Worm (Caenorhabditis elegans): ENCODE measurements around the gene srd-39.

Gene srd-39

ce11 chrX:13283462-13283861, 16.9 kb downstream of the srd-39 start (continued):
- TF ChIP-seq snpc-4 (GFP tag; optimal IDR thresholded peaks at IDR 0.05) (peak; percentile 11), snpc-4 (tag; optimal IDR thresholded peaks at IDR 0.05) (peak in 1 of 4 experiments; percentile 34), nfya-2 (GFP tag; IDR thresholded peaks at IDR 0.05) (no peak), unc-62 (GFP tag; optimal IDR thresholded peaks at IDR 0.05) (no peak), Y53F4B.3 (GFP tag; IDR thresholded peaks at IDR 0.05) (peak; percentile 49; the same call in 1 of the 2 replicates), madf-3 (GFP tag; IDR thresholded peaks at IDR 0.05) (no peak), snpc-1.3 (tag; optimal IDR thresholded peaks at IDR 0.05; ENCODE audit: insufficient read depth) (no peak), dpl-1 (GFP tag; optimal IDR thresholded peaks at IDR 0.05) (no peak), lir-1 (GFP tag; conservative IDR thresholded peaks at IDR 0.05) (no peak), hsf-1 (GFP tag; IDR thresholded peaks at IDR 0.05) (no peak), fkh-3 (tag; optimal IDR thresholded peaks at IDR 0.05) (no peak), mel-28 (tag; optimal IDR thresholded peaks at IDR 0.05; ENCODE audit: borderline replicate concordance) (no peak), F57C9.4 (tag; optimal IDR thresholded peaks at IDR 0.05) (no peak), Y56A3A.18 (GFP tag; IDR thresholded peaks at IDR 0.05) (peak; percentile 57; the same call in 1 of the 2 replicates), F52B5.7 (tag; optimal IDR thresholded peaks at IDR 0.05) (peak; percentile 65), rpc-1 (optimal IDR thresholded peaks at IDR 0.05) (peak; percentile 92), rpc-1 (tag; optimal IDR thresholded peaks at IDR 0.05) (peak; percentile 97), cebp-2 (GFP tag; IDR thresholded peaks at IDR 0.05) (no peak), bed-1 (GFP tag; IDR thresholded peaks at IDR 0.05) (no peak), hlh-12 (tag; optimal IDR thresholded peaks at IDR 0.05) (no peak), pbrm-1 (GFP tag; IDR thresholded peaks at IDR 0.05) (peak; percentile 73), nfyb-1 (GFP tag; IDR thresholded peaks at IDR 0.05) (peak; percentile 60; the same call in 1 of the 2 replicates), efl-1 (GFP tag; optimal IDR thresholded peaks at IDR 0.05) (no peak), T07F8.4 (tag; optimal IDR thresholded peaks at IDR 0.05) (peak; percentile 63), snpc-1.1 (tag; optimal IDR thresholded peaks at IDR 0.05; ENCODE audit: insufficient read depth) (peak; percentile 2), rec-8 (tag; optimal IDR thresholded peaks at IDR 0.05) (peak; percentile 58 to 76), tlf-1 (GFP tag; optimal IDR thresholded peaks at IDR 0.05) (no peak), let-607 (tag; optimal IDR thresholded peaks at IDR 0.05) (peak; percentile 9 to 39), nhr-90 (tag; optimal IDR thresholded peaks at IDR 0.05) (peak; percentile 57), ceh-100 (GFP tag; IDR thresholded peaks at IDR 0.05) (no peak), C06A6.2 (GFP tag; conservative IDR thresholded peaks at IDR 0.05) (no peak), ceh-58 (GFP tag; IDR thresholded peaks at IDR 0.05) (no peak), B0336.3 (GFP tag; IDR thresholded peaks at IDR 0.05) (no peak), F33H1.4 (GFP tag; IDR thresholded peaks at IDR 0.05) (no peak), Y95B8A.8 (GFP tag; IDR thresholded peaks at IDR 0.05) (no peak), lin-54 (GFP tag; optimal IDR thresholded peaks at IDR 0.05) (no peak), sptf-2 (GFP tag; optimal IDR thresholded peaks at IDR 0.05) (no peak), aptf-2 (GFP tag; conservative IDR thresholded peaks at IDR 0.05) (no peak), akir-1 (GFP tag; optimal IDR thresholded peaks at IDR 0.05) (no peak), nhr-120 (GFP tag; IDR thresholded peaks at IDR 0.05) (no peak), lsl-1 (GFP tag; optimal IDR thresholded peaks at IDR 0.05) (no peak), rcor-1 (GFP tag; IDR thresholded peaks at IDR 0.05) (peak; percentile 22; the same call in 1 of the 2 replicates), attf-6 (GFP tag; IDR thresholded peaks at IDR 0.05) (no peak), ama-1 (optimal IDR thresholded peaks at IDR 0.05) (no peak), ama-1 (GFP tag; optimal IDR thresholded peaks at IDR 0.05) (peak in 1 of 2 experiments; percentile 91), somi-1 (GFP tag; optimal IDR thresholded peaks at IDR 0.05) (no peak), sdz-38 (tag; optimal IDR thresholded peaks at IDR 0.05) (no peak), nhr-27 (tag; optimal IDR thresholded peaks at IDR 0.05) (no peak), hmg-1.2 (GFP tag; IDR thresholded peaks at IDR 0.05) (peak; percentile 65)
